Fruit fly (Drosophila melanogaster) whole organism, embryonic: ENCODE results near the gene CG15539.

Experiments used
- Atf3 ChIP-seq: fragments of 200-800 bp; sonication (Bioruptor generic); optimal IDR thresholded peaks from 3 replicates; lab custom pipeline; 2016; ENCODE audit warnings: missing biosample characterization, missing genetic modification characterization
- CG10147 ChIP-seq: fragments of 200-800 bp; sonication (Bioruptor generic); optimal IDR thresholded peaks from 2 replicates; lab custom pipeline; 2019; ENCODE audit warnings: missing biosample characterization, mild to moderate bottlenecking, missing genetic modification characterization, moderate library complexity
- CG10209 ChIP-seq: fragments of 200-800 bp; sonication (Bioruptor generic); optimal IDR thresholded peaks from 3 replicates; lab custom pipeline; 2017; ENCODE audit warnings: missing biosample characterization, mild to moderate bottlenecking, missing genetic modification characterization, missing genetic modification reagents
- CG10959 ChIP-seq: fragments of 200-800 bp; sonication (Bioruptor generic); IDR thresholded peaks from 2 replicates; pipeline ENCODE4 v1.3.6; 2022; ENCODE audit warnings: missing biosample characterization, missing genetic modification characterization
- CG11398 ChIP-seq: fragments of 200-800 bp; sonication (Bioruptor generic); optimal IDR thresholded peaks from 2 replicates; lab custom pipeline; 2016; ENCODE audit warnings: missing biosample characterization, missing genetic modification characterization
- CG11696 ChIP-seq: fragments of 200-800 bp; sonication (Bioruptor generic); IDR thresholded peaks from 2 replicates; pipeline ENCODE4 v1.3.6; 2022; ENCODE audit warnings: missing biosample characterization, missing genetic modification characterization
- CG12155 ChIP-seq: fragments of 200-800 bp; sonication (Bioruptor generic); optimal IDR thresholded peaks from 3 replicates; lab custom pipeline; 2016; ENCODE audit warnings: missing biosample characterization, missing genetic modification characterization
- CG12219 ChIP-seq: fragments of 200-800 bp; sonication (Bioruptor generic); optimal IDR thresholded peaks from 3 replicates; lab custom pipeline; 2018; ENCODE audit warnings: missing biosample characterization, mild to moderate bottlenecking, missing genetic modification characterization
- CG1233 ChIP-seq: fragments of 200-800 bp; sonication (Bioruptor generic); optimal IDR thresholded peaks from 4 replicates; lab custom pipeline; 2018; ENCODE audit warnings: missing biosample characterization, mild to moderate bottlenecking, missing genetic modification characterization
- CG12769 ChIP-seq: fragments of 200-800 bp; sonication (Bioruptor generic); optimal IDR thresholded peaks from 2 replicates; lab custom pipeline; 2019; ENCODE audit warnings: missing biosample characterization, mild to moderate bottlenecking, missing genetic modification characterization, moderate library complexity
- CG1602 ChIP-seq: fragments of 200-800 bp; sonication (Bioruptor generic); optimal IDR thresholded peaks from 3 replicates; lab custom pipeline; 2016; ENCODE audit warnings: missing biosample characterization, missing genetic modification characterization
- CG17361 ChIP-seq: fragments of 200-800 bp; sonication (Bioruptor generic); IDR thresholded peaks from 3 replicates; pipeline ENCODE4 v1.3.6; 2022; ENCODE audit warnings: missing biosample characterization, missing genetic modification characterization
- CG1832 ChIP-seq: fragments of 200-800 bp; sonication (Bioruptor generic); optimal IDR thresholded peaks from 2 replicates; lab custom pipeline; 2017; ENCODE audit warnings: missing biosample characterization, mild to moderate bottlenecking, missing genetic modification characterization, inconsistent platforms
- CG2712 ChIP-seq: fragments of 200-800 bp; optimal IDR thresholded peaks from 3 replicates; lab custom pipeline; 2019; ENCODE audit warnings: missing biosample characterization, mild to moderate bottlenecking, missing genetic modification characterization, moderate library complexity
- CG2875 ChIP-seq: fragments of 200-800 bp; sonication (Bioruptor generic); optimal IDR thresholded peaks from 2 replicates; lab custom pipeline; 2017; ENCODE audit warnings: missing biosample characterization, mild to moderate bottlenecking, missing genetic modification characterization, missing genetic modification reagents
- CG3847 ChIP-seq: fragments of 200-800 bp; sonication (Bioruptor generic); IDR thresholded peaks from 2 replicates; pipeline ENCODE4 v1.3.6; 2022; ENCODE audit warnings: missing biosample characterization, missing genetic modification characterization
- CG4404 ChIP-seq: fragments of 200-800 bp; sonication (Bioruptor generic); IDR thresholded peaks from 2 replicates; pipeline ENCODE4 v1.3.6; 2022; ENCODE audit warnings: missing biosample characterization, missing genetic modification characterization
- CG5180 ChIP-seq: fragments of 200-800 bp; sonication (Bioruptor generic); optimal IDR thresholded peaks from 3 replicates; lab custom pipeline; 2017; ENCODE audit warnings: missing biosample characterization, missing genetic modification characterization, mild to moderate bottlenecking, moderate library complexity, missing genetic modification reagents
- CG7357 ChIP-seq: fragments of 200-800 bp; sonication (Bioruptor generic); IDR thresholded peaks from 3 replicates; pipeline ENCODE4 v1.3.6; 2022; ENCODE audit warnings: missing biosample characterization, missing genetic modification characterization
- CG7928 ChIP-seq: fragments of 200-800 bp; sonication (Bioruptor generic); optimal IDR thresholded peaks from 2 replicates; lab custom pipeline; 2017; ENCODE audit warnings: missing biosample characterization, mild to moderate bottlenecking, missing genetic modification characterization
- CG8944 ChIP-seq: fragments of 200-800 bp; sonication (Bioruptor generic); optimal IDR thresholded peaks from 3 replicates; lab custom pipeline; 2016; ENCODE audit warnings: missing biosample characterization, missing genetic modification characterization
- D19B ChIP-seq: fragments of 200-800 bp; sonication (Bioruptor generic); optimal IDR thresholded peaks from 2 replicates; lab custom pipeline; 2017; ENCODE audit warnings: missing biosample characterization, mild to moderate bottlenecking, missing genetic modification characterization
- Dbx ChIP-seq: fragments of 200-800 bp; sonication (Bioruptor generic); IDR thresholded peaks from 3 replicates; pipeline ENCODE4 v1.3.6; 2022; ENCODE audit warnings: missing biosample characterization, missing genetic modification characterization
- Dek ChIP-seq: fragments of 200-800 bp; sonication (Bioruptor generic); optimal IDR thresholded peaks from 3 replicates; lab custom pipeline; 2019; ENCODE audit warnings: missing biosample characterization, mild to moderate bottlenecking, missing genetic modification characterization, moderate library complexity
- ERR ChIP-seq: fragments of 200-800 bp; sonication (Bioruptor generic); optimal IDR thresholded peaks from 2 replicates; lab custom pipeline; 2016; ENCODE audit warnings: missing biosample characterization, missing genetic modification characterization
- GATAe ChIP-seq: fragments of 200-800 bp; sonication (Bioruptor generic); conservative IDR thresholded peaks from 2 replicates; pipeline ENCODE4 v1.3.6; 2022; ENCODE audit warnings: missing biosample characterization, missing genetic modification characterization
- HLH4C ChIP-seq: fragments of 200-800 bp; sonication (Bioruptor generic); IDR thresholded peaks from 3 replicates; pipeline ENCODE4 v1.3.6; 2022; ENCODE audit warnings: missing biosample characterization, missing genetic modification characterization; ENCODE audit not compliant: partially characterized antibody
- HLH54F ChIP-seq: fragments of 200-800 bp; sonication (Bioruptor generic); optimal IDR thresholded peaks from 3 replicates; lab custom pipeline; 2016; ENCODE audit warnings: missing biosample characterization, missing genetic modification characterization
- Hmr ChIP-seq: fragments of 200-800 bp; sonication (Bioruptor generic); optimal IDR thresholded peaks from 3 replicates; lab custom pipeline; 2017; ENCODE audit warnings: mild to moderate bottlenecking, missing biosample characterization, missing genetic modification reagents, missing genetic modification characterization
- Hsf ChIP-seq: fragments of 200-800 bp; sonication (Bioruptor generic); optimal IDR thresholded peaks from 3 replicates; lab custom pipeline; 2016; ENCODE audit warnings: missing biosample characterization, missing genetic modification characterization
- NC2α ChIP-seq: fragments of 200-800 bp; sonication (Bioruptor generic); optimal IDR thresholded peaks from 2 replicates; lab custom pipeline; 2016; ENCODE audit warnings: missing biosample characterization, missing genetic modification characterization
- Oli ChIP-seq: fragments of 200-800 bp; sonication (Bioruptor generic); optimal IDR thresholded peaks from 2 replicates; lab custom pipeline; 2018; ENCODE audit warnings: missing biosample characterization, mild to moderate bottlenecking, missing genetic modification characterization, moderate library complexity
- Ptx1 ChIP-seq: fragments of 200-800 bp; sonication (Bioruptor generic); IDR thresholded peaks from 2 replicates; pipeline ENCODE4 v1.3.6; 2022; ENCODE audit warnings: missing biosample characterization, missing genetic modification characterization
- Rfx ChIP-seq: fragments of 200-800 bp; sonication (Bioruptor generic); IDR thresholded peaks from 2 replicates; pipeline ENCODE4 v1.3.6; 2022; ENCODE audit warnings: missing biosample characterization, missing genetic modification characterization
- Sry-δ ChIP-seq: fragments of 200-800 bp; sonication (Bioruptor generic); optimal IDR thresholded peaks from 2 replicates; lab custom pipeline; 2016; ENCODE audit warnings: missing biosample characterization, missing genetic modification characterization
- bbx ChIP-seq: fragments of 200-800 bp; sonication (Bioruptor generic); IDR thresholded peaks from 2 replicates; pipeline ENCODE4 v1.3.6; 2022; ENCODE audit warnings: missing biosample characterization, missing genetic modification characterization; ENCODE audit not compliant: partially characterized antibody
- chn ChIP-seq: fragments of 200-800 bp; sonication (Bioruptor generic); optimal IDR thresholded peaks from 2 replicates; lab custom pipeline; 2016; ENCODE audit warnings: missing biosample characterization, missing genetic modification characterization
- dmrt11E ChIP-seq: fragments of 200-800 bp; sonication (Bioruptor generic); optimal IDR thresholded peaks from 3 replicates; lab custom pipeline; 2018; ENCODE audit warnings: missing biosample characterization, mild to moderate bottlenecking, missing genetic modification characterization, moderate library complexity
- emc ChIP-seq: fragments of 200-800 bp; sonication (Bioruptor generic); optimal IDR thresholded peaks from 2 replicates; lab custom pipeline; 2016; ENCODE audit warnings: missing biosample characterization, missing genetic modification characterization
- fd102C ChIP-seq: fragments of 200-800 bp; sonication (Bioruptor generic); optimal IDR thresholded peaks from 2 replicates; lab custom pipeline; 2018; ENCODE audit warnings: missing biosample characterization, mild to moderate bottlenecking, missing genetic modification characterization, moderate library complexity
- fd96Cb ChIP-seq: fragments of 200-800 bp; sonication (Bioruptor generic); optimal IDR thresholded peaks from 2 replicates; lab custom pipeline; 2018; ENCODE audit warnings: missing biosample characterization, mild to moderate bottlenecking, missing genetic modification characterization, moderate library complexity
- gsb-n ChIP-seq: fragments of 200-800 bp; sonication (Bioruptor generic); optimal IDR thresholded peaks from 3 replicates; lab custom pipeline; 2018; ENCODE audit warnings: missing biosample characterization, mild to moderate bottlenecking, missing genetic modification characterization
- ham ChIP-seq: fragments of 200-800 bp; sonication (Bioruptor generic); IDR thresholded peaks from 2 replicates; pipeline ENCODE4 v1.3.6; 2022; ENCODE audit warnings: missing biosample characterization, missing genetic modification characterization
- maf-S ChIP-seq: fragments of 200-800 bp; sonication (Bioruptor generic); optimal IDR thresholded peaks from 2 replicates; lab custom pipeline; 2016; ENCODE audit warnings: missing biosample characterization, missing genetic modification characterization
- otp ChIP-seq: fragments of 200-800 bp; sonication (Bioruptor generic); IDR thresholded peaks from 3 replicates; pipeline ENCODE4, ENCODE4 v1.3.6; 2022; ENCODE audit warnings: missing biosample characterization, missing genetic modification characterization
- pho ChIP-seq: fragments of 200-800 bp; sonication (Bioruptor generic); optimal IDR thresholded peaks from 2 replicates; lab custom pipeline; 2016; ENCODE audit warnings: missing biosample characterization, missing genetic modification characterization
- schlank ChIP-seq: fragments of 200-800 bp; sonication (Bioruptor generic); optimal IDR thresholded peaks from 2 replicates; lab custom pipeline; 2018; ENCODE audit warnings: missing biosample characterization, mild to moderate bottlenecking, missing genetic modification characterization
- sens ChIP-seq: fragments of 200-800 bp; sonication (Bioruptor generic); peaks from one replicate; lab custom pipeline; 2016; ENCODE audit warnings: missing biosample characterization, missing genetic modification characterization
- ssp ChIP-seq: fragments of 200-800 bp; sonication (Bioruptor generic); IDR thresholded peaks from 2 replicates; pipeline ENCODE4 v1.3.6; 2022; ENCODE audit warnings: missing biosample characterization, missing genetic modification characterization
- tup ChIP-seq: fragments of 200-800 bp; sonication (Bioruptor generic); optimal IDR thresholded peaks from 2 replicates; lab custom pipeline; 2016; ENCODE audit warnings: missing biosample characterization, mild to moderate bottlenecking, missing genetic modification characterization, moderate library complexity
- vnd ChIP-seq: fragments of 200-800 bp; sonication (Bioruptor generic); IDR thresholded peaks from 3 replicates; pipeline ENCODE4 v1.3.6; 2022; ENCODE audit warnings: missing biosample characterization, missing genetic modification characterization; ENCODE audit not compliant: partially characterized antibody
- vvl ChIP-seq: fragments of 200-800 bp; sonication (Bioruptor generic); IDR thresholded peaks from 2 replicates; pipeline ENCODE4 v1.3.6; 2022; ENCODE audit warnings: missing biosample characterization, missing genetic modification characterization

Gene CG15539

DNA sequence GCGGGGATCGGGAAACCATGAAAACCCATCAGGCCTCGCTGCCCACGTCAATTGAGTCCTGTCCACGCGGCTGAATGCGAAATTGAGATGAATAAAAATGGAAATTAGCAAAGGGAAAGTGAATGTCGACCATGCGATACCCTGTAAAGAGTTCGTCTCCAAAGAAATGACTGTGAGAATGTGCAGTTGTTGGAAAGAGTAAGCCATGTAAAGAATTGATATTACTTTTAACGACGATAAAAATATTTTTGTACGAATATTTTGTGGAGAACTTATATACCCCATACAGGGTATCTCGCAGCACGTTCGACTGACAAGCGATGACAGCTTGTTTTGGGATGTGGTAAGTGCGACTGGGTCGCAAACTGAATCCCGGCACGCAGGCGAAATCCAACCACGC is 4.6 kb upstream of the CG15539 start (continued):
- TF ChIP-seq CG4404, result peak; percentile 53; the same call in 1 of the 2 replicates
- no peak for TF ChIP-seq CG2875 (GFP tag; lab: Kevin White, UChicago)
- TF ChIP-seq vvl (GFP tag; lab: Robert Waterston, UW), result peak; percentile 65
- TF ChIP-seq CG12219 (GFP tag; lab: Kevin White, UChicago), result no peak
- no peak for TF ChIP-seq schlank
- peak; percentile 55; the same call in 1 of the 2 replicates for TF ChIP-seq Ptx1 (GFP tag; lab: Robert Waterston, UW)
- no peak for TF ChIP-seq Dbx (GFP tag; lab: Robert Waterston, UW)
- TF ChIP-seq CG17361, result no peak
- TF ChIP-seq CG10147 (GFP tag; lab: Kevin White, UChicago), result no peak
- TF ChIP-seq Dek (tag; lab: Kevin White, UChicago), result no peak
- TF ChIP-seq ERR (GFP tag; lab: Kevin White, UChicago), result no peak
- TF ChIP-seq emc (GFP tag; lab: Kevin White, UChicago), result no peak
- TF ChIP-seq CG11398 (GFP tag; lab: Kevin White, UChicago), result no peak
- peak; percentile 65 for TF ChIP-seq D19B (GFP tag; lab: Kevin White, UChicago)
- no peak for TF ChIP-seq HLH54F (GFP tag; lab: Kevin White, UChicago)
- TF ChIP-seq Sry-δ (GFP tag; lab: Kevin White, UChicago), result no peak
- TF ChIP-seq CG8944, result peak; percentile 17
- TF ChIP-seq fd102C (GFP tag; lab: Kevin White, UChicago), result peak; percentile 12
- TF ChIP-seq sens, result peak; percentile 88
- peak; percentile 18 for TF ChIP-seq chn (GFP tag; lab: Kevin White, UChicago)
- TF ChIP-seq CG1233 (GFP tag; lab: Kevin White, UChicago), result no peak
- TF ChIP-seq otp, result no peak
- TF ChIP-seq CG10209 (GFP tag; lab: Kevin White, UChicago), result peak; percentile 28
- no peak for TF ChIP-seq CG3847 (GFP tag; lab: Robert Waterston, UW)
- no peak for TF ChIP-seq CG1832 (GFP tag; lab: Kevin White, UChicago)
- peak; percentile 26 for TF ChIP-seq fd96Cb (tag; lab: Kevin White, UChicago)
- no peak for TF ChIP-seq tup (GFP tag; lab: Kevin White, UChicago)
- peak; percentile 47 for TF ChIP-seq Hsf (GFP tag; lab: Kevin White, UChicago)
- peak; percentile 30 for TF ChIP-seq Oli (tag; lab: Kevin White, UChicago)
- peak; percentile 8 for TF ChIP-seq Hmr (GFP tag; lab: Kevin White, UChicago)
- TF ChIP-seq pho (GFP tag; lab: Kevin White, UChicago), result no peak
- TF ChIP-seq gsb-n (tag; lab: Kevin White, UChicago), result no peak
- TF ChIP-seq CG5180 (GFP tag; lab: Kevin White, UChicago), result no peak
- TF ChIP-seq Atf3, result no peak
- TF ChIP-seq CG1602 (GFP tag; lab: Kevin White, UChicago), result no peak
- peak; percentile 39; the same call in 1 of the 2 replicates for TF ChIP-seq CG10959 (GFP tag; lab: Robert Waterston, UW)
- TF ChIP-seq NC2α (GFP tag; lab: Kevin White, UChicago), result no peak
- TF ChIP-seq ssp (GFP tag; lab: Robert Waterston, UW), result 0 out of 2 replicates have a peak, but pooled peaks have one; percentile 26
- no peak for TF ChIP-seq maf-S
- TF ChIP-seq dmrt11E (tag; lab: Kevin White, UChicago), result peak; percentile 48
- TF ChIP-seq CG12769, result peak; percentile 11
- peak; percentile 45 for TF ChIP-seq Rfx (GFP tag; lab: Robert Waterston, UW)
- no peak for TF ChIP-seq bbx
- TF ChIP-seq CG7928 (GFP tag; lab: Kevin White, UChicago), result no peak
- no peak for TF ChIP-seq CG7357 (GFP tag; lab: Robert Waterston, UW)
- TF ChIP-seq CG12155 (GFP tag; lab: Kevin White, UChicago), result no peak
- TF ChIP-seq GATAe (GFP tag; lab: Robert Waterston, UW), result no peak
- no peak for TF ChIP-seq CG2712 (tag; lab: Kevin White, UChicago)
- no peak for TF ChIP-seq HLH4C
- TF ChIP-seq CG11696, result 0 out of 2 replicates have a peak, but pooled peaks have one; percentile 26
- no peak for TF ChIP-seq vnd (GFP tag; lab: Robert Waterston, UW)
- no peak for TF ChIP-seq ham
